Worm (Caenorhabditis elegans) whole organism, L2 larva: Measurements from ENCODE around the gene sec-16A.2.

Source experiments
- F13H6.1 ChIP-seq: sonication (generic microtip); optimal IDR thresholded peaks from 2 replicates; lab custom pipeline; 2016; ENCODE audit warnings: missing genetic modification characterization, missing compliant biosample characterization
- R02D3.7 ChIP-seq: fragments of 150-350 bp; optimal IDR thresholded peaks from 2 replicates; lab custom pipeline; 2014; ENCODE audit warnings: missing biosample characterization, missing genetic modification characterization
- aly-2 ChIP-seq: fragments of 150-350 bp; optimal IDR thresholded peaks from 2 replicates; lab custom pipeline; 2014; ENCODE audit warnings: missing biosample characterization, missing genetic modification characterization
- ama-1 ChIP-seq: fragments of 150-350 bp; optimal IDR thresholded peaks from 2 replicates; lab custom pipeline; 2018; ENCODE audit warnings: inconsistent platforms
- fos-1 ChIP-seq: fragments of 150-350 bp; optimal IDR thresholded peaks from 2 replicates; lab custom pipeline; 2014; ENCODE audit warnings: missing biosample characterization, missing genetic modification characterization
- lin-13 ChIP-seq: fragments of 150-350 bp; optimal IDR thresholded peaks from 2 replicates; lab custom pipeline; 2014; ENCODE audit warnings: missing biosample characterization, missing genetic modification reagents, missing genetic modification characterization
- nhr-129 ChIP-seq: fragments of 150-350 bp; optimal IDR thresholded peaks from 2 replicates; lab custom pipeline; 2014; ENCODE audit warnings: missing biosample characterization, missing genetic modification characterization
- nhr-237 ChIP-seq: fragments of 150-350 bp; optimal IDR thresholded peaks from 2 replicates; lab custom pipeline; 2014; ENCODE audit warnings: missing biosample characterization, missing genetic modification characterization
- unc-39 ChIP-seq: fragments of 150-350 bp; optimal IDR thresholded peaks from 2 replicates; lab custom pipeline; 2014; ENCODE audit warnings: missing biosample characterization, missing genetic modification characterization
- unc-62 ChIP-seq: fragments of 150-350 bp; optimal IDR thresholded peaks from 2 replicates; lab custom pipeline; 2014; ENCODE audit warnings: missing biosample characterization, missing genetic modification reagents, missing genetic modification characterization

DNA sequence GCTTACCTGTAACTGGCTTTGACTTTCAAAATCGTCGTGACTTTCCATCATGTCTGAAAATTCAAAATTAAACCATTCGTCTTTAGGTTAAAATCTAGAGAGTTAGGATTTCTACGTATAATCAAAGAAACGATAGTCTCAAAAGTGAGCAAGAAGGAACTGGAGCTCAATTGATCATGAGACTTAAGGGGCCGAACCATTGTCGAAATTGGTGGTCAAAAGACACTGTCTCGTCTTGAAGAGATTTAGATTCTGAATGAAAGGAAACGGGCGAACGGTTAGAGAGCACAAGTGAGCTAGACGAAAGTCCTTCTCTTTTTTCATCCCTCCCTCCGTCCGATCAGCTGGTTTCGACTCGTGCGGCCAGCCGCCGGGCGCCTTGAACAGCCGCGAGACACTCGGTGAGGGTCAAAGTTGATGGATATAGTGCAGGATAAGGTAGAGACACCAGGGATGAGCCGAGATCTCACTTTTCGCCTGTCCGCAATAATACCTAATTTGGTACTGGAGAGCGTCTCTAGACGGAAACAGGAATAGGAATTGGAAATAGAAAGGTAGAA is 25.8 kb upstream of the sec-16A.2 start, which contains the start of gene M60.7:
- TF ChIP-seq aly-2 (no peak), unc-62 (GFP tag; lab: Kevin White, UChicago) (no peak), lin-13 (GFP tag; lab: Kevin White, UChicago) (no peak), nhr-129 (tag; lab: Kevin White, UChicago) (no peak), R02D3.7 (tag; lab: Kevin White, UChicago) (no peak), nhr-237 (tag; lab: Kevin White, UChicago) (no peak), unc-39 (tag; lab: Kevin White, UChicago) (no peak), F13H6.1 (tag; lab: Kevin White, UChicago) (no peak), ama-1 (lab: Kevin White, UChicago) (no peak), fos-1 (tag; lab: Kevin White, UChicago) (no peak)
